Worm (Caenorhabditis elegans) whole organism, L3 larva: Measurements from ENCODE around the gene hnd-1.
A peak's percentile ranks its signal among the peaks of the same experiment; 100 is the strongest.

Experiments used
- R02D3.7 ChIP-seq: fragments of 150-350 bp; optimal IDR thresholded peaks from 2 replicates; lab custom pipeline; 2014; ENCODE audit warnings: missing biosample characterization, missing genetic modification characterization
- egl-5 ChIP-seq: fragments of 150-350 bp; optimal IDR thresholded peaks from 2 replicates; lab custom pipeline; 2017; ENCODE audit warnings: missing biosample characterization, missing genetic modification reagents, missing genetic modification characterization, inconsistent platforms
- elt-2 ChIP-seq: sonication (generic microtip); optimal IDR thresholded peaks from 2 replicates; lab custom pipeline; 2016; ENCODE audit warnings: missing genetic modification reagents, mild to moderate bottlenecking, missing genetic modification characterization, missing compliant biosample characterization
- elt-3 ChIP-seq, 3 experiments: fragments of 150-350 bp in 1 of 3; sonication (generic microtip) in 2 of 3; optimal IDR thresholded peaks; 2 replicates in 2 of 3; 4 replicates in 1 of 3; lab custom pipeline; 2014 to 2017; ENCODE audit warnings: missing biosample characterization in 3 of 3, missing genetic modification characterization in 3 of 3
- hmg-11 ChIP-seq: sonication (generic microtip); optimal IDR thresholded peaks from 2 replicates; lab custom pipeline; 2016; ENCODE audit warnings: missing genetic modification characterization, missing compliant biosample characterization
- jun-1 ChIP-seq: fragments of 150-350 bp; optimal IDR thresholded peaks from 2 replicates; lab custom pipeline; 2014; ENCODE audit warnings: missing biosample characterization, missing genetic modification reagents, missing genetic modification characterization
- nfya-1 ChIP-seq: sonication (generic microtip); optimal IDR thresholded peaks from 2 replicates; lab custom pipeline; 2017; ENCODE audit warnings: missing genetic modification characterization, mild to moderate bottlenecking, missing compliant biosample characterization, antibody characterized with exemption, moderate library complexity; ENCODE audit not compliant: insufficient read depth
- nhr-237 ChIP-seq: fragments of 150-350 bp; optimal IDR thresholded peaks from 2 replicates; lab custom pipeline; 2014; ENCODE audit warnings: missing biosample characterization, missing genetic modification characterization
- nhr-28 ChIP-seq: fragments of 150-350 bp; optimal IDR thresholded peaks from 2 replicates; lab custom pipeline; 2014; ENCODE audit warnings: missing biosample characterization, missing genetic modification characterization
- pha-4 ChIP-seq: fragments of 150-350 bp; optimal IDR thresholded peaks from 2 replicates; lab custom pipeline; 2014; ENCODE audit warnings: missing biosample characterization, missing genetic modification reagents, missing genetic modification characterization
- pqm-1 ChIP-seq: fragments of 150-350 bp; optimal IDR thresholded peaks from 2 replicates; lab custom pipeline; 2017; ENCODE audit warnings: missing biosample characterization, missing genetic modification characterization, inconsistent platforms
- sea-2 ChIP-seq: fragments of 150-350 bp; sonication (generic microtip); optimal IDR thresholded peaks from 4 replicates; lab custom pipeline; 2014; ENCODE audit warnings: missing biosample characterization, missing genetic modification reagents, missing genetic modification characterization
- snpc-4 ChIP-seq: fragments of 150-350 bp; optimal IDR thresholded peaks from 2 replicates; lab custom pipeline; 2014; ENCODE audit warnings: missing biosample characterization, missing genetic modification characterization
- tbx-2 ChIP-seq: sonication (generic microtip); optimal IDR thresholded peaks from 2 replicates; lab custom pipeline; 2016; ENCODE audit warnings: mild to moderate bottlenecking, missing genetic modification characterization, missing compliant biosample characterization
- unc-39 ChIP-seq: sonication (generic microtip); optimal IDR thresholded peaks from 4 replicates; lab custom pipeline; 2017; ENCODE audit warnings: missing biosample characterization, missing genetic modification characterization

The hnd-1 gene

DNA sequence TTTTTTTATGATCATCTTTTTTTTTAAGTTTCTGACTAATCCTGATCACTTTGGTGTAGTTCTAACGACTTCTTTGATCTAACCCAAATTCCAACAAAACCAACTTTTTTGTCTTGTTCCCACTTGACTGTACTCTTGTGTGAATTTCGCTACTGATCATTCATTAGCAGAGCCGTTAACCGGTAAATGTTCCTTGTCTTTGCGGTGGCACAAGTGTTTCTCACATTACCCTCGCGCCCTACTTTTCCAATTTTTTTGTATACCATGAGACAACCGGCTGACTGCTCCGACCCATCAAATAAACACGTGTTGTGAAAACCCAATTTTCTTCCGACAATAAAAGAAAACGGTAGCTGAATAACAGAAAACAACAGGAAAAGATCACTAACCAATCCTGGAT is 48.4 kb downstream of the hnd-1 start:
- no peak for TF ChIP-seq nhr-237 (tag; lab: Kevin White, UChicago)
- no peak for TF ChIP-seq tbx-2 (tag; lab: Kevin White, UChicago)
- no peak for TF ChIP-seq sea-2
- no peak for TF ChIP-seq snpc-4 (tag; lab: Kevin White, UChicago)
- no peak for TF ChIP-seq hmg-11
- TF ChIP-seq pha-4: no peak
- TF ChIP-seq nhr-28 (tag; lab: Kevin White, UChicago): no peak
- no peak for TF ChIP-seq egl-5 (tag; lab: Kevin White, UChicago)
- no peak for TF ChIP-seq nfya-1
- TF ChIP-seq elt-3 (tag; optimal IDR thresholded peaks at IDR 0.05; lab: Kevin White, UChicago): no peak
- TF ChIP-seq R02D3.7 (tag; lab: Kevin White, UChicago): no peak
- no peak for TF ChIP-seq jun-1 (tag; lab: Kevin White, UChicago)

DNA sequence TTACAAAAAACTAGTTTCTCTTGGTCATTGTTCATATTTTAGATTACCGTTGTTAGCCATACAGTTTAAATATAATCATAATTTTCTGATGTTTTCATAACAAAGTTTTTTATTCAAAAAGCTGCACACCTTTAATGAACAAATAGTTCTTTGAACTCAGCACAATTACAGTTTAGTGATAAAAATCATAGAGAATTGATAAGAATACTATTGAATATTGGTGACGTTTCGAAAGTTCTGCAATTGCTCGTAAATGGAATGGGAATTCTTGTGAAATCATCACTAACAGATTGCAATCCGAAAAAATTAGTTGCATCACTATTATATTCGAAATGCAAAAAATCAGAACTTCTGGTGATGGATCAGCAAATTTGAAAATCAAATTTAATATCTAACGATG is 49.7 kb downstream of the hnd-1 start:
- TF ChIP-seq elt-2 (tag; lab: Kevin White, UChicago) (peak; percentile 64), tbx-2 (tag; lab: Kevin White, UChicago) (no peak), pqm-1 (tag; lab: Kevin White, UChicago) (peak; percentile 57), unc-39 (tag; lab: Kevin White, UChicago) (no peak)
